Worm (Caenorhabditis elegans) whole organism, L3 larva: ENCODE measurements around the gene F28F9.3.

Experiments
- R02D3.7 ChIP-seq: fragments of 150-350 bp; optimal IDR thresholded peaks from 2 replicates; lab custom pipeline; 2014; ENCODE audit warnings: missing biosample characterization, missing genetic modification characterization
- ZK546.5 ChIP-seq: sonication (generic microtip); optimal IDR thresholded peaks from 2 replicates; lab custom pipeline; 2017; ENCODE audit warnings: missing biosample characterization, missing genetic modification characterization
- ama-1 ChIP-seq: fragments of 150-350 bp; optimal IDR thresholded peaks from 2 replicates; lab custom pipeline; 2018
- ceh-16 ChIP-seq: sonication (generic microtip); optimal IDR thresholded peaks from 2 replicates; lab custom pipeline; 2017; ENCODE audit warnings: missing biosample characterization, missing genetic modification characterization
- ceh-28 ChIP-seq: fragments of 150-350 bp; optimal IDR thresholded peaks from 2 replicates; lab custom pipeline; 2014; ENCODE audit warnings: missing biosample characterization, missing genetic modification reagents, missing genetic modification characterization
- ceh-82 ChIP-seq: fragments of 150-350 bp; optimal IDR thresholded peaks from 2 replicates; lab custom pipeline; 2014; ENCODE audit warnings: missing biosample characterization, missing genetic modification characterization
- daf-12 ChIP-seq: fragments of 150-350 bp; optimal IDR thresholded peaks from 2 replicates; lab custom pipeline; 2014; ENCODE audit warnings: missing biosample characterization, missing genetic modification reagents, missing genetic modification characterization
- egl-27 ChIP-seq: sonication (generic microtip); optimal IDR thresholded peaks from 4 replicates; lab custom pipeline; 2017; ENCODE audit warnings: missing biosample characterization, missing genetic modification reagents, missing genetic modification characterization
- egl-5 ChIP-seq: fragments of 150-350 bp; optimal IDR thresholded peaks from 2 replicates; lab custom pipeline; 2017; ENCODE audit warnings: missing biosample characterization, missing genetic modification reagents, missing genetic modification characterization, inconsistent platforms
- elt-1 ChIP-seq: fragments of 150-350 bp; optimal IDR thresholded peaks from 2 replicates; lab custom pipeline; 2014; ENCODE audit warnings: missing biosample characterization, missing genetic modification characterization
- elt-2 ChIP-seq: sonication (generic microtip); optimal IDR thresholded peaks from 2 replicates; lab custom pipeline; 2016; ENCODE audit warnings: missing genetic modification reagents, mild to moderate bottlenecking, missing genetic modification characterization, missing compliant biosample characterization
- elt-3 ChIP-seq, 3 experiments: fragments of 150-350 bp in 1 of 3; sonication (generic microtip) in 2 of 3; optimal IDR thresholded peaks; 2 replicates in 2 of 3; 4 replicates in 1 of 3; lab custom pipeline; 2014 to 2017; ENCODE audit warnings: missing biosample characterization in 3 of 3, missing genetic modification characterization in 3 of 3
- fkh-10 ChIP-seq: sonication (generic microtip); optimal IDR thresholded peaks from 2 replicates; lab custom pipeline; 2017; ENCODE audit warnings: missing biosample characterization, missing genetic modification reagents, missing genetic modification characterization
- fkh-2 ChIP-seq: fragments of 150-350 bp; optimal IDR thresholded peaks from 2 replicates; lab custom pipeline; 2014; ENCODE audit warnings: missing biosample characterization, missing genetic modification reagents, missing genetic modification characterization
- fos-1 ChIP-seq: fragments of 150-350 bp; optimal IDR thresholded peaks from 2 replicates; lab custom pipeline; 2014; ENCODE audit warnings: missing biosample characterization, missing genetic modification characterization
- hmg-11 ChIP-seq: sonication (generic microtip); optimal IDR thresholded peaks from 2 replicates; lab custom pipeline; 2016; ENCODE audit warnings: missing genetic modification characterization, missing compliant biosample characterization
- jun-1 ChIP-seq: fragments of 150-350 bp; optimal IDR thresholded peaks from 2 replicates; lab custom pipeline; 2014; ENCODE audit warnings: missing biosample characterization, missing genetic modification reagents, missing genetic modification characterization
- lin-15B ChIP-seq: fragments of 150-350 bp; optimal IDR thresholded peaks from 2 replicates; lab custom pipeline; 2014; ENCODE audit warnings: missing biosample characterization, missing genetic modification characterization
- lin-39 ChIP-seq: fragments of 150-350 bp; optimal IDR thresholded peaks from 2 replicates; lab custom pipeline; 2018; ENCODE audit warnings: missing biosample characterization, missing genetic modification reagents, missing genetic modification characterization
- mdl-1 ChIP-seq: fragments of 150-350 bp; optimal IDR thresholded peaks from 2 replicates; lab custom pipeline; 2014; ENCODE audit warnings: missing biosample characterization, missing genetic modification characterization
- mml-1 ChIP-seq: fragments of 150-350 bp; sonication (generic microtip); optimal IDR thresholded peaks from 3 replicates; lab custom pipeline; 2014; ENCODE audit warnings: missing biosample characterization, missing genetic modification characterization
- nfya-1 ChIP-seq: sonication (generic microtip); optimal IDR thresholded peaks from 2 replicates; lab custom pipeline; 2017; ENCODE audit warnings: missing genetic modification characterization, mild to moderate bottlenecking, missing compliant biosample characterization, antibody characterized with exemption, moderate library complexity; ENCODE audit not compliant: insufficient read depth
- nhr-11 ChIP-seq: fragments of 150-350 bp; optimal IDR thresholded peaks from 2 replicates; lab custom pipeline; 2014; ENCODE audit warnings: missing biosample characterization, missing genetic modification characterization
- nhr-12 ChIP-seq: fragments of 150-350 bp; optimal IDR thresholded peaks from 2 replicates; lab custom pipeline; 2014; ENCODE audit warnings: missing biosample characterization, missing genetic modification characterization
- nhr-23 ChIP-seq: fragments of 150-350 bp; optimal IDR thresholded peaks from 2 replicates; lab custom pipeline; 2014; ENCODE audit warnings: missing biosample characterization, missing genetic modification reagents, missing genetic modification characterization
- nhr-25 ChIP-seq: sonication (generic microtip); optimal IDR thresholded peaks from 2 replicates; lab custom pipeline; 2017; ENCODE audit warnings: missing biosample characterization, missing genetic modification characterization
- nhr-28 ChIP-seq: fragments of 150-350 bp; optimal IDR thresholded peaks from 2 replicates; lab custom pipeline; 2014; ENCODE audit warnings: missing biosample characterization, missing genetic modification characterization
- nhr-43 ChIP-seq: sonication (generic microtip); optimal IDR thresholded peaks from 2 replicates; lab custom pipeline; 2016; ENCODE audit warnings: mild to moderate bottlenecking, missing genetic modification characterization, missing compliant biosample characterization; ENCODE audit not compliant: poor library complexity, severe bottlenecking
- nhr-67 ChIP-seq: fragments of 150-350 bp; optimal IDR thresholded peaks from 2 replicates; lab custom pipeline; 2014; ENCODE audit warnings: missing biosample characterization, missing genetic modification characterization
- nhr-76 ChIP-seq: fragments of 150-350 bp; sonication (generic microtip); optimal IDR thresholded peaks from 5 replicates; lab custom pipeline; 2014; ENCODE audit warnings: missing biosample characterization, missing genetic modification characterization
- pha-4 ChIP-seq: fragments of 150-350 bp; optimal IDR thresholded peaks from 2 replicates; lab custom pipeline; 2014; ENCODE audit warnings: missing biosample characterization, missing genetic modification reagents, missing genetic modification characterization
- sea-2 ChIP-seq: fragments of 150-350 bp; sonication (generic microtip); optimal IDR thresholded peaks from 4 replicates; lab custom pipeline; 2014; ENCODE audit warnings: missing biosample characterization, missing genetic modification reagents, missing genetic modification characterization
- skn-1 ChIP-seq: fragments of 150-350 bp; optimal IDR thresholded peaks from 2 replicates; lab custom pipeline; 2014; ENCODE audit warnings: missing biosample characterization, missing genetic modification characterization
- snpc-4 ChIP-seq: fragments of 150-350 bp; optimal IDR thresholded peaks from 2 replicates; lab custom pipeline; 2014; ENCODE audit warnings: missing biosample characterization, missing genetic modification characterization
- tbx-2 ChIP-seq: sonication (generic microtip); optimal IDR thresholded peaks from 2 replicates; lab custom pipeline; 2016; ENCODE audit warnings: mild to moderate bottlenecking, missing genetic modification characterization, missing compliant biosample characterization
- unc-39 ChIP-seq: sonication (generic microtip); optimal IDR thresholded peaks from 4 replicates; lab custom pipeline; 2017; ENCODE audit warnings: missing biosample characterization, missing genetic modification characterization
- unc-62 ChIP-seq: fragments of 150-350 bp; sonication (generic microtip); optimal IDR thresholded peaks from 4 replicates; lab custom pipeline; 2014; ENCODE audit warnings: missing biosample characterization, missing genetic modification reagents, missing genetic modification characterization
- ztf-11 ChIP-seq: fragments of 150-350 bp; optimal IDR thresholded peaks from 2 replicates; lab custom pipeline; 2014; ENCODE audit warnings: missing biosample characterization, missing genetic modification characterization
- ztf-4 ChIP-seq: fragments of 150-350 bp; optimal IDR thresholded peaks from 2 replicates; lab custom pipeline; 2014; ENCODE audit warnings: missing biosample characterization, missing genetic modification characterization

Gene F28F9.3

ce11 chrIV:3820133-3820532 is 6.6 kb upstream of the F28F9.3 start:
- no peak for TF ChIP-seq snpc-4
- TF ChIP-seq fkh-10 (GFP tag; lab: Kevin White, UChicago), result peak; percentile 95

- peak; percentile 34 for TF ChIP-seq elt-2 (tag; lab: Kevin White, UChicago)
- TF ChIP-seq elt-3 (tag; optimal IDR thresholded peaks at IDR 0.05; lab: Kevin White, UChicago), result no peak
Measured at ce11 chrIV:3821554-3821953, 5.1 kb upstream of the F28F9.3 start.

- no peak for TF ChIP-seq ztf-11
- TF ChIP-seq elt-1, result no peak
- no peak for TF ChIP-seq nhr-12 (tag; lab: Kevin White, UChicago)
- no peak for TF ChIP-seq pha-4 (tag; lab: Kevin White, UChicago)
- TF ChIP-seq nhr-43 (tag; lab: Kevin White, UChicago), result no peak
- TF ChIP-seq jun-1, result no peak
- peak; percentile 68 for TF ChIP-seq nfya-1
- TF ChIP-seq egl-27 (tag; lab: Kevin White, UChicago), result no peak
- TF ChIP-seq lin-15B (tag; lab: Kevin White, UChicago), result peak; percentile 20
- no peak for TF ChIP-seq nhr-25 (tag; lab: Kevin White, UChicago)
- TF ChIP-seq lin-39, result peak; percentile 84
- no peak for TF ChIP-seq elt-2 (tag; lab: Kevin White, UChicago)
- TF ChIP-seq ama-1, result no peak
- no peak for TF ChIP-seq mdl-1
- TF ChIP-seq hmg-11, result peak; percentile 57
- no peak for TF ChIP-seq ZK546.5
- no peak for TF ChIP-seq nhr-11
- no peak for TF ChIP-seq ceh-82 (tag; lab: Kevin White, UChicago)
- TF ChIP-seq, all 47 proteins: peak for 4
Measured at ce11 chrIV:3824720-3825119, 2.0 kb upstream of the F28F9.3 start.

- no peak for TF ChIP-seq mml-1 (tag; lab: Kevin White, UChicago)
- peak; percentile 3 for TF ChIP-seq egl-5
- no peak for TF ChIP-seq nhr-43 (tag; lab: Kevin White, UChicago)
- TF ChIP-seq elt-1, result peak; percentile 21
- no peak for TF ChIP-seq mdl-1
Measured at ce11 chrIV:3825388-3825787, 1.3 kb upstream of the F28F9.3 start.

- no peak for TF ChIP-seq elt-2 (tag; lab: Kevin White, UChicago)
- no peak for TF ChIP-seq fkh-2 (tag; lab: Kevin White, UChicago)
- TF ChIP-seq lin-39, result no peak
- TF ChIP-seq daf-12 (tag; lab: Kevin White, UChicago), result no peak
- TF ChIP-seq fos-1 (tag; lab: Kevin White, UChicago), result no peak
- TF ChIP-seq snpc-4, result no peak
- no peak for TF ChIP-seq ceh-28
- no peak for TF ChIP-seq unc-39 (tag; lab: Kevin White, UChicago)
- TF ChIP-seq nhr-28 (tag; lab: Kevin White, UChicago), result no peak
- TF ChIP-seq egl-5, result no peak
- no peak for TF ChIP-seq sea-2
- no peak for TF ChIP-seq nhr-76 (tag; lab: Kevin White, UChicago)
- TF ChIP-seq egl-27 (tag; lab: Kevin White, UChicago), result no peak
- no peak for TF ChIP-seq tbx-2 (tag; lab: Kevin White, UChicago)
- TF ChIP-seq nhr-25 (tag; lab: Kevin White, UChicago), result no peak
- TF ChIP-seq, all 47 proteins: peak for 0
Measured at ce11 chrIV:3827724-3828123, 1.0 kb downstream of the F28F9.3 start.

ce11 chrIV:3832040-3832439 is 5.3 kb downstream of the F28F9.3 start:
- no peak for TF ChIP-seq sea-2
- no peak for TF ChIP-seq nhr-23 (tag; lab: Kevin White, UChicago)
- TF ChIP-seq ztf-4 (tag; lab: Kevin White, UChicago), result no peak
- no peak for TF ChIP-seq ama-1
- TF ChIP-seq R02D3.7 (tag; lab: Kevin White, UChicago), result no peak
- TF ChIP-seq nfya-1, result no peak
- TF ChIP-seq skn-1 (tag; lab: Kevin White, UChicago), result no peak
- no peak for TF ChIP-seq lin-39
- no peak for TF ChIP-seq elt-1
- TF ChIP-seq nhr-76 (tag; lab: Kevin White, UChicago), result no peak
- TF ChIP-seq fos-1 (tag; lab: Kevin White, UChicago), result no peak
- TF ChIP-seq nhr-43 (tag; lab: Kevin White, UChicago), result no peak
- TF ChIP-seq ceh-16 (tag; lab: Kevin White, UChicago), result no peak
- TF ChIP-seq unc-39 (tag; lab: Kevin White, UChicago), result no peak
- no peak for TF ChIP-seq daf-12 (tag; lab: Kevin White, UChicago)
- TF ChIP-seq unc-62 (GFP tag; lab: Kevin White, UChicago), result no peak
- TF ChIP-seq nhr-67 (tag; lab: Kevin White, UChicago), result no peak
- no peak for TF ChIP-seq pha-4 (tag; lab: Kevin White, UChicago)
